Worm (Caenorhabditis elegans): ENCODE results near the gene timp-1.

DNA sequence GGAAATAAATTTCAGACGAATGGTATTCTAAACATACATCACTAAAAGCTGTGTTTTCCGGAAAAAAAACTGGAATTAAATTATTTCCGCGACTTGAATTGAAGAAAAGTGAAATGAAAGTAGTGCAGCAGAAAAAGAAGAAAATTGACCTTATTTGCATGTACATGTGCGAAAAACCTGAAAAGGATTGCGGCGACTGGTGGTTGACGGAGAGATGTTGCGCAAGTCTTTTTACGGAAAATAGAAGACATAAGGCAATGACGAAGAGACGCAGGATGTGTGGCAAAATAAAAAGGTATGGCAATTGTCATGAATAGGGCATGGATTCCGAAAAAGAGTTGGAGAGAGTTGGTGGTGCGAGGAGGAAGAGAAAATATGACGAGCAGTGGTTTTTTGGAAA is 47.9 kb downstream of the timp-1 start:
- no peak for TF ChIP-seq him-1 (tag; optimal IDR thresholded peaks at IDR 0.05)
- no peak for TF ChIP-seq W03F9.2 (tag; optimal IDR thresholded peaks at IDR 0.05)
- no peak for TF ChIP-seq dao-5 (tag; optimal IDR thresholded peaks at IDR 0.05)
